Worm (Caenorhabditis elegans): Measurements from ENCODE around the gene C18E9.9.

- TF ChIP-seq lin-13 (tag; optimal IDR thresholded peaks at IDR 0.05) (no peak), flh-1 (GFP tag; optimal IDR thresholded peaks at IDR 0.05) (no peak), mep-1 (tag; optimal IDR thresholded peaks at IDR 0.05) (no peak)
Observed at ce11 chrII:9009976-9010702, 20.8 kb upstream of the C18E9.9 start.
